Fruit fly (Drosophila melanogaster): Measurements from ENCODE around the gene Fum1.

Fum1 gene

dm6 chrX:6699255-6699885 lies 21.1 kb downstream of the Fum1 start, which contains the start of gene CG14441 (continued):
- TF ChIP-seq Sox15 (GFP tag; optimal IDR thresholded peaks at IDR 0.05) (no peak), acj6 (GFP tag; optimal IDR thresholded peaks at IDR 0.05) (no peak), CG8632 (GFP tag; optimal IDR thresholded peaks at IDR 0.05) (peak; percentile 52), Gug (GFP tag; IDR thresholded peaks at IDR 0.05) (no peak), CG6808 (GFP tag; optimal IDR thresholded peaks at IDR 0.05) (peak; percentile 58), Sox14 (GFP tag; optimal IDR thresholded peaks at IDR 0.05) (peak; percentile 58), CG34406 (GFP tag; optimal IDR thresholded peaks at IDR 0.05) (peak; percentile 46), CG6276 (GFP tag; optimal IDR thresholded peaks at IDR 0.05) (peak; percentile 18), CG8319 (GFP tag; optimal IDR thresholded peaks at IDR 0.05) (no peak), CG15336 (GFP tag; IDR thresholded peaks at IDR 0.05) (peak; percentile 68), pdm3 (GFP tag; optimal IDR thresholded peaks at IDR 0.05) (peak; percentile 46), fd59A (GFP tag; optimal IDR thresholded peaks at IDR 0.05) (no peak), CG16779 (tag; optimal IDR thresholded peaks at IDR 0.05) (peak; percentile 75), CG4318 (GFP tag; optimal IDR thresholded peaks at IDR 0.05) (no peak), esn (GFP tag; optimal IDR thresholded peaks at IDR 0.05) (peak; percentile 65), CG11762 (GFP tag; optimal IDR thresholded peaks at IDR 0.05; ENCODE audit: insufficient read depth) (peak; percentile 18), Ets96B (tag; optimal IDR thresholded peaks at IDR 0.05) (peak; percentile 37), vri (GFP tag; optimal IDR thresholded peaks at IDR 0.05) (peak; percentile 62), Lpt (GFP tag; optimal IDR thresholded peaks at IDR 0.05) (no peak), CG10669 (GFP tag; optimal IDR thresholded peaks at IDR 0.05) (peak; percentile 29), lz (GFP tag; optimal IDR thresholded peaks at IDR 0.05) (peak; percentile 38), Blimp-1 (GFP tag; optimal IDR thresholded peaks at IDR 0.05) (no peak), Eip75B (GFP tag; optimal IDR thresholded peaks at IDR 0.05) (peak; percentile 23), CG11902 (GFP tag; optimal IDR thresholded peaks at IDR 0.05) (no peak), OdsH (GFP tag; optimal IDR thresholded peaks at IDR 0.05) (peak; percentile 29), CG3032 (tag; optimal IDR thresholded peaks at IDR 0.05) (peak; percentile 43), Eip93F (GFP tag; optimal IDR thresholded peaks at IDR 0.05) (peak; percentile 67), CG9139 (GFP tag; optimal IDR thresholded peaks at IDR 0.05) (peak; percentile 70), CG8119 (GFP tag; IDR thresholded peaks at IDR 0.05) (no peak; the same call in 1 of the 3 replicates), salr (GFP tag; optimal IDR thresholded peaks at IDR 0.05) (no peak)

- TF ChIP-seq CG34406 (GFP tag; optimal IDR thresholded peaks at IDR 0.05) (no peak), fkh (GFP tag; optimal IDR thresholded peaks at IDR 0.05) (peak; percentile 80)
Measured at dm6 chrX:6700263-6700989, 22.2 kb downstream of the Fum1 start.

- no peak for TF ChIP-seq CG7368 (GFP tag; optimal IDR thresholded peaks at IDR 0.05)
- TF ChIP-seq CG11294 (GFP tag; IDR thresholded peaks at IDR 0.05) = no peak
- no peak for TF ChIP-seq Met (GFP tag; optimal IDR thresholded peaks at IDR 0.05)
- no peak for TF ChIP-seq net (GFP tag; optimal IDR thresholded peaks at IDR 0.05)
- TF ChIP-seq CG6854 (GFP tag; optimal IDR thresholded peaks at IDR 0.05) = no peak
- TF ChIP-seq CG34406 (GFP tag; optimal IDR thresholded peaks at IDR 0.05) = no peak
- TF ChIP-seq fkh (GFP tag; optimal IDR thresholded peaks at IDR 0.05) = no peak
Measured at dm6 chrX:6700990-6701530, 22.8 kb downstream of the Fum1 start.
